Worm (Caenorhabditis elegans) whole organism, mixed stage, embryonic: ENCODE data around the gene B0280.2.

Source experiments
- M03D4.4 ChIP-seq: sonication (generic microtip); optimal IDR thresholded peaks from 2 replicates; lab custom pipeline; 2017; ENCODE audit warnings: mild to moderate bottlenecking, missing genetic modification characterization, missing compliant biosample characterization
- bed-3 ChIP-seq: fragments of 200-800 bp; sonication (Bioruptor generic); optimal IDR thresholded peaks from 3 replicates; lab custom pipeline; 2018; ENCODE audit warnings: mild to moderate bottlenecking, missing genetic modification characterization, moderate library complexity, missing compliant biosample characterization
- ceh-39 ChIP-seq: fragments of 150-350 bp; optimal IDR thresholded peaks from 2 replicates; lab custom pipeline; 2014; ENCODE audit warnings: missing biosample characterization, missing genetic modification characterization
- ceh-43 ChIP-seq: fragments of 200-800 bp; sonication (Bioruptor generic); optimal IDR thresholded peaks from 2 replicates; lab custom pipeline; 2018; ENCODE audit warnings: mild to moderate bottlenecking, missing genetic modification characterization, moderate library complexity, missing compliant biosample characterization
- ceh-83 ChIP-seq: fragments of 200-800 bp; sonication (Bioruptor generic); optimal IDR thresholded peaks from 2 replicates; lab custom pipeline; 2018; ENCODE audit warnings: mild to moderate bottlenecking, missing genetic modification characterization, missing compliant biosample characterization
- ces-1 ChIP-seq: fragments of 150-350 bp; optimal IDR thresholded peaks from 2 replicates; lab custom pipeline; 2014; ENCODE audit warnings: missing biosample characterization, missing genetic modification reagents, missing genetic modification characterization
- cnd-1 ChIP-seq: fragments of 200-800 bp; sonication (Bioruptor generic); optimal IDR thresholded peaks from 2 replicates; lab custom pipeline; 2018; ENCODE audit warnings: mild to moderate bottlenecking, missing genetic modification characterization, missing compliant biosample characterization
- drap-1 ChIP-seq: fragments of 200-800 bp; sonication (Bioruptor generic); optimal IDR thresholded peaks from 3 replicates; lab custom pipeline; 2018; ENCODE audit warnings: mild to moderate bottlenecking, missing genetic modification characterization, missing compliant biosample characterization
- elt-3 ChIP-seq: fragments of 150-350 bp; optimal IDR thresholded peaks from 2 replicates; lab custom pipeline; 2014; ENCODE audit warnings: missing biosample characterization, missing genetic modification characterization
- flh-1 ChIP-seq: fragments of 200-800 bp; sonication (Bioruptor generic); optimal IDR thresholded peaks from 2 replicates; lab custom pipeline; 2018; ENCODE audit warnings: mild to moderate bottlenecking, missing genetic modification characterization, moderate library complexity, missing compliant biosample characterization
- ham-2 ChIP-seq: fragments of 200-800 bp; sonication (Bioruptor generic); optimal IDR thresholded peaks from 2 replicates; lab custom pipeline; 2018; ENCODE audit warnings: mild to moderate bottlenecking, missing genetic modification characterization, missing compliant biosample characterization
- hlh-1 ChIP-seq: fragments of 150-350 bp; optimal IDR thresholded peaks from 2 replicates; lab custom pipeline; 2014; ENCODE audit warnings: missing biosample characterization, missing genetic modification reagents, missing genetic modification characterization
- lin-13 ChIP-seq: fragments of 150-350 bp; optimal IDR thresholded peaks from 2 replicates; lab custom pipeline; 2014; ENCODE audit warnings: missing biosample characterization, missing genetic modification characterization
- lin-32 ChIP-seq: fragments of 200-800 bp; sonication (Bioruptor generic); optimal IDR thresholded peaks from 2 replicates; lab custom pipeline; 2018; ENCODE audit warnings: mild to moderate bottlenecking, missing genetic modification characterization, missing compliant biosample characterization
- lsy-2 ChIP-seq: fragments of 150-350 bp; optimal IDR thresholded peaks from 2 replicates; lab custom pipeline; 2014; ENCODE audit warnings: missing biosample characterization, missing genetic modification characterization
- mab-5 ChIP-seq: fragments of 150-350 bp; optimal IDR thresholded peaks from 2 replicates; lab custom pipeline; 2014; ENCODE audit warnings: missing biosample characterization, missing genetic modification characterization
- mep-1 ChIP-seq: fragments of 150-350 bp; optimal IDR thresholded peaks from 2 replicates; lab custom pipeline; 2017; ENCODE audit warnings: missing biosample characterization, missing genetic modification reagents, missing genetic modification characterization, inconsistent platforms
- nhr-12 ChIP-seq: fragments of 150-350 bp; optimal IDR thresholded peaks from 2 replicates; lab custom pipeline; 2014; ENCODE audit warnings: missing biosample characterization, missing genetic modification characterization
- nhr-2 ChIP-seq: fragments of 150-350 bp; optimal IDR thresholded peaks from 2 replicates; lab custom pipeline; 2014; ENCODE audit warnings: missing biosample characterization, missing genetic modification characterization
- nhr-237 ChIP-seq: fragments of 150-350 bp; optimal IDR thresholded peaks from 2 replicates; lab custom pipeline; 2014; ENCODE audit warnings: missing biosample characterization, missing genetic modification characterization
- nhr-76 ChIP-seq: sonication (generic microtip); optimal IDR thresholded peaks from 2 replicates; lab custom pipeline; 2017; ENCODE audit warnings: missing biosample characterization, missing genetic modification characterization
- pha-4 ChIP-seq: fragments of 150-350 bp; optimal IDR thresholded peaks from 2 replicates; lab custom pipeline; 2018; ENCODE audit warnings: missing biosample characterization, missing genetic modification reagents, missing genetic modification characterization
- sem-2 ChIP-seq: fragments of 200-800 bp; sonication (Bioruptor generic); optimal IDR thresholded peaks from 2 replicates; lab custom pipeline; 2018; ENCODE audit warnings: mild to moderate bottlenecking, missing genetic modification characterization, missing compliant biosample characterization
- snpc-4 ChIP-seq: fragments of 150-350 bp; optimal IDR thresholded peaks from 2 replicates; lab custom pipeline; 2014; ENCODE audit warnings: missing biosample characterization, missing genetic modification characterization
- sptf-1 ChIP-seq: sonication (generic microtip); optimal IDR thresholded peaks from 2 replicates; lab custom pipeline; 2017; ENCODE audit warnings: mild to moderate bottlenecking, missing genetic modification characterization, moderate library complexity, missing compliant biosample characterization
- tbx-8 ChIP-seq: fragments of 200-800 bp; sonication (Bioruptor generic); optimal IDR thresholded peaks from 2 replicates; lab custom pipeline; 2018; ENCODE audit warnings: mild to moderate bottlenecking, missing genetic modification characterization, moderate library complexity, missing compliant biosample characterization
- unc-120 ChIP-seq: sonication (generic microtip); optimal IDR thresholded peaks from 2 replicates; lab custom pipeline; 2017; ENCODE audit warnings: missing genetic modification characterization, missing compliant biosample characterization; ENCODE audit not compliant: poor library complexity, severe bottlenecking
- unc-39 ChIP-seq: fragments of 150-350 bp; optimal IDR thresholded peaks from 2 replicates; lab custom pipeline; 2014; ENCODE audit warnings: missing biosample characterization, missing genetic modification characterization
- unc-62 ChIP-seq: fragments of 150-350 bp; optimal IDR thresholded peaks from 2 replicates; lab custom pipeline; 2014; ENCODE audit warnings: missing biosample characterization, missing genetic modification reagents, missing genetic modification characterization
- zip-8 ChIP-seq: fragments of 150-350 bp; optimal IDR thresholded peaks from 2 replicates; lab custom pipeline; 2014; ENCODE audit warnings: missing biosample characterization, missing genetic modification characterization
- ztf-11 ChIP-seq: fragments of 150-350 bp; optimal IDR thresholded peaks from 2 replicates; lab custom pipeline; 2014; ENCODE audit warnings: missing biosample characterization, missing genetic modification characterization

B0280.2 gene

DNA sequence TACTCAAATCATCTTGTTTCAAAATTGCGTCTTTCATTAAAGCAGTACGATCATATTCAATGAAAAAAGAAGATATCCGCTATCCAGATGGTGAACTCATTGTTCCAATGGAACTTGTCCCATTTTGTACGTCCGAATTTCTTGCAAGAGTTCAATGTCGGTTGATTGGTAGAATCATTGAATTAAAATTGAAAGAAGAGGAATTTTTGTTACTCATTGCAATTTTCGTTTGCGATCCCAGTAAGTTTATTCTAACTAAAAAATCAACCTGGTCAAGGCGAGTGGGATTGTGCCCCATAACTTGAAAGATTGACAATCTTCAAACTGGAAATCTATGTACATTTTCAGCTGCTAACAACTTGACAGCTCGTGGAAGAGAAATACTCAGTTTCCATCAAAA lies 28.0 kb upstream of the B0280.2 start:
- no peak for TF ChIP-seq bed-3 (GFP tag; lab: Kevin White, UChicago)
- no peak for TF ChIP-seq sptf-1 (tag; lab: Kevin White, UChicago)
- no peak for TF ChIP-seq sem-2
- TF ChIP-seq ham-2: no peak
- TF ChIP-seq ces-1 (GFP tag; lab: Kevin White, UChicago): no peak
- no peak for TF ChIP-seq cnd-1
- no peak for TF ChIP-seq ceh-43
- no peak for TF ChIP-seq unc-120 (tag; lab: Kevin White, UChicago)
- TF ChIP-seq flh-1: no peak
- no peak for TF ChIP-seq ceh-39
- TF ChIP-seq unc-39 (tag; lab: Kevin White, UChicago): no peak
- TF ChIP-seq unc-62 (GFP tag; lab: Kevin White, UChicago): no peak
- TF ChIP-seq, all 35 proteins: peak for 0

ce11 chrIII:7100001-7100400 lies 24.5 kb upstream of the B0280.2 start, which contains the start of gene ZK418.11:
ZK418.11 (plus strand) TSS chrIII:7100289.
- TF ChIP-seq sem-2 (no peak), lin-32 (GFP tag; lab: Kevin White, UChicago) (no peak), flh-1 (no peak), mep-1 (tag; lab: Kevin White, UChicago) (no peak), sptf-1 (tag; lab: Kevin White, UChicago) (no peak)

DNA sequence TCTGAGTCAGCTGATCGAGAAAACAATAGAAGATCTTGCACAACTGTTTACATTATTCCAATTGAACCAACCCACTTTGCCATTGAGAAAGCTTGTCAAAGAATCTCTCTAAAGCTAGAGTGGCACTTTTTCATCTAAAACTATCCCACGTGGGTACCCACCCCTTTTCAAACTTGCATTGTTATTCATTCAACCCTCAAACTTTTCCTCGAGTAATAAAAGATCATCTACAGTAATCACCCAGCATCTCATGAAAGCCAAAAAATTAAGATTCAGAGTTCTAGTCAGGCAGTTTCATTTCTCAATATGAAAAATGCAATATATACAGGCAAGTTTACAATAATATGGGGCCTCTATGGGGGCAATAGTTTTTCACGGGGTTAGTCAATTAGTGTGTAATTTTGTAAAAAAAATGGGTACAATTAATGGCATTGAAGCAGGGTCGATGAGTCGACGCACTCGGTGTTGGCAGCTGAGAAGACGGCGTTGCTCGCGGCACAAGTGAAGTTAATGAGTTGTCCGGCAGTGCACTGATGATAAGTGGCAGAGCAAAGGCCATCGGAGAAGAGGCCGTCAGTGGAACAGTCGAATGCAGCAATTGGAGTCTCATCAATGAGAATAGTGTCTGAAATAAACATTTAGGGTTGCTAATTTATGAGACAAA lies 22.5 kb upstream of the B0280.2 start:
- no peak for TF ChIP-seq M03D4.4
- no peak for TF ChIP-seq nhr-237
- TF ChIP-seq pha-4 (tag; lab: Kevin White, UChicago): no peak
- no peak for TF ChIP-seq ces-1 (GFP tag; lab: Kevin White, UChicago)
- TF ChIP-seq ceh-39: no peak
- no peak for TF ChIP-seq snpc-4 (tag; lab: Kevin White, UChicago)
- no peak for TF ChIP-seq unc-120 (tag; lab: Kevin White, UChicago)
- no peak for TF ChIP-seq hlh-1
- TF ChIP-seq unc-39 (tag; lab: Kevin White, UChicago): no peak
- no peak for TF ChIP-seq mep-1 (tag; lab: Kevin White, UChicago)
- TF ChIP-seq nhr-2 (tag; lab: Kevin White, UChicago): no peak
- no peak for TF ChIP-seq lin-13
- no peak for TF ChIP-seq ztf-11 (tag; lab: Kevin White, UChicago)
- TF ChIP-seq bed-3 (GFP tag; lab: Kevin White, UChicago): no peak
- TF ChIP-seq nhr-76 (tag; lab: Kevin White, UChicago): no peak
- TF ChIP-seq lsy-2: no peak

ce11 chrIII:7103940-7104440 lies 20.5 kb upstream of the B0280.2 start, which contains the start of gene cpg-2:
cpg-2 (minus strand) TSS chrIII:7103990.
- TF ChIP-seq tbx-8 (GFP tag; lab: Kevin White, UChicago) (no peak), mab-5 (tag; lab: Kevin White, UChicago) (no peak), snpc-4 (tag; lab: Kevin White, UChicago) (no peak), drap-1 (GFP tag; lab: Kevin White, UChicago) (no peak), zip-8 (tag; lab: Kevin White, UChicago) (no peak), sptf-1 (tag; lab: Kevin White, UChicago) (no peak), flh-1 (no peak), ceh-83 (no peak), nhr-76 (tag; lab: Kevin White, UChicago) (no peak), ces-1 (GFP tag; lab: Kevin White, UChicago) (no peak), elt-3 (tag; lab: Kevin White, UChicago) (no peak), ceh-43 (no peak)

- no peak for TF ChIP-seq sptf-1 (tag; lab: Kevin White, UChicago)
- TF ChIP-seq nhr-76 (tag; lab: Kevin White, UChicago): no peak
- no peak for TF ChIP-seq lsy-2
- no peak for TF ChIP-seq cnd-1
- no peak for TF ChIP-seq pha-4 (tag; lab: Kevin White, UChicago)
- no peak for TF ChIP-seq nhr-12 (tag; lab: Kevin White, UChicago)
- no peak for TF ChIP-seq drap-1 (GFP tag; lab: Kevin White, UChicago)
- TF ChIP-seq lin-32 (GFP tag; lab: Kevin White, UChicago): no peak
- TF ChIP-seq mep-1 (tag; lab: Kevin White, UChicago): no peak
- no peak for TF ChIP-seq snpc-4 (tag; lab: Kevin White, UChicago)
- TF ChIP-seq flh-1: no peak
- TF ChIP-seq unc-62 (GFP tag; lab: Kevin White, UChicago): no peak
Measured at ce11 chrIII:7106854-7107253, 17.6 kb upstream of the B0280.2 start.
